Fruit fly (Drosophila melanogaster) whole organism, embryonic: ENCODE results near the gene Obp99d.

Experiments
- CG11398 ChIP-seq: fragments of 200-800 bp; sonication (Bioruptor generic); optimal IDR thresholded peaks from 2 replicates; lab custom pipeline; 2016; ENCODE audit warnings: missing biosample characterization, missing genetic modification characterization
- CG11504 ChIP-seq: fragments of 200-800 bp; sonication (Bioruptor generic); optimal IDR thresholded peaks from 3 replicates; lab custom pipeline; 2019; ENCODE audit warnings: missing biosample characterization, mild to moderate bottlenecking, missing genetic modification characterization, moderate library complexity
- CG11560 ChIP-seq: fragments of 200-800 bp; sonication (Bioruptor generic); IDR thresholded peaks from 3 replicates; pipeline ENCODE4 v1.3.6; 2022; ENCODE audit warnings: missing biosample characterization, missing genetic modification characterization
- CG17186 ChIP-seq: fragments of 200-800 bp; sonication (Bioruptor generic); optimal IDR thresholded peaks from 3 replicates; lab custom pipeline; 2017; ENCODE audit warnings: missing biosample characterization, missing genetic modification reagents, missing genetic modification characterization
- CG31365 ChIP-seq: fragments of 200-800 bp; sonication (Bioruptor generic); optimal IDR thresholded peaks from 2 replicates; lab custom pipeline; 2018; ENCODE audit warnings: missing biosample characterization, mild to moderate bottlenecking, missing genetic modification characterization
- CG32772 ChIP-seq: fragments of 200-800 bp; sonication (Bioruptor generic); IDR thresholded peaks from 2 replicates; pipeline ENCODE4 v1.3.6; 2022; ENCODE audit warnings: missing biosample characterization, missing genetic modification characterization
- CG6689 ChIP-seq: fragments of 200-800 bp; sonication (Bioruptor generic); IDR thresholded peaks from 2 replicates; pipeline ENCODE4 v1.3.6; 2022; ENCODE audit warnings: missing biosample characterization, missing genetic modification characterization
- CG7372 ChIP-seq: fragments of 200-800 bp; sonication (Bioruptor generic); IDR thresholded peaks from 2 replicates; pipeline ENCODE4 v1.3.6; 2022; ENCODE audit warnings: missing biosample characterization, missing genetic modification characterization
- CG7745 ChIP-seq: fragments of 200-800 bp; sonication (Bioruptor generic); optimal IDR thresholded peaks from 2 replicates; lab custom pipeline; 2018; ENCODE audit warnings: missing biosample characterization, mild to moderate bottlenecking, missing genetic modification characterization, moderate library complexity
- CG8089 ChIP-seq: fragments of 200-800 bp; sonication (Bioruptor generic); optimal IDR thresholded peaks from 3 replicates; lab custom pipeline; 2016; ENCODE audit warnings: missing biosample characterization, missing genetic modification characterization
- Camta ChIP-seq: fragments of 200-800 bp; sonication (Bioruptor generic); optimal IDR thresholded peaks from 2 replicates; lab custom pipeline; 2016; ENCODE audit warnings: missing biosample characterization, missing genetic modification characterization
- CkIIα-i1 ChIP-seq: fragments of 200-800 bp; sonication (Bioruptor generic); IDR thresholded peaks from 2 replicates; pipeline ENCODE4 v1.3.6; 2022; ENCODE audit warnings: missing biosample characterization, missing genetic modification characterization
- Dfd ChIP-seq, 2 experiments: fragments of >200 bp; optimal IDR thresholded peaks; 2 replicates each; lab custom pipeline; 2017; ENCODE audit warnings: missing biosample characterization in 2 of 2, missing genetic modification characterization in 2 of 2
- Drgx ChIP-seq: fragments of 200-800 bp; sonication (Bioruptor generic); IDR thresholded peaks from 2 replicates; pipeline ENCODE4 v1.3.6; 2022; ENCODE audit warnings: missing biosample characterization, missing genetic modification characterization
- Ets97D ChIP-seq: fragments of 200-800 bp; sonication (Bioruptor generic); optimal IDR thresholded peaks from 3 replicates; lab custom pipeline; 2016; ENCODE audit warnings: missing biosample characterization, missing genetic modification characterization
- Mrtf ChIP-seq: fragments of 200-800 bp; sonication (Bioruptor generic); IDR thresholded peaks from 3 replicates; pipeline ENCODE4 v1.3.6; 2022; ENCODE audit warnings: missing biosample characterization, missing genetic modification characterization
- Neu2 ChIP-seq: fragments of 200-800 bp; sonication (Bioruptor generic); optimal IDR thresholded peaks from 3 replicates; lab custom pipeline; 2016; ENCODE audit warnings: missing biosample characterization, missing genetic modification characterization, borderline replicate concordance
- Oli ChIP-seq: fragments of 200-800 bp; sonication (Bioruptor generic); optimal IDR thresholded peaks from 2 replicates; lab custom pipeline; 2018; ENCODE audit warnings: missing biosample characterization, mild to moderate bottlenecking, missing genetic modification characterization, moderate library complexity
- Optix ChIP-seq: fragments of 200-800 bp; sonication (Bioruptor generic); IDR thresholded peaks from 3 replicates; pipeline ENCODE4 v1.3.6; 2022; ENCODE audit warnings: missing biosample characterization, missing genetic modification characterization
- Ptx1 ChIP-seq: fragments of 200-800 bp; sonication (Bioruptor generic); IDR thresholded peaks from 2 replicates; pipeline ENCODE4 v1.3.6; 2022; ENCODE audit warnings: missing biosample characterization, missing genetic modification characterization
- Ravus ChIP-seq: fragments of 200-800 bp; sonication (Bioruptor generic); IDR thresholded peaks from 2 replicates; pipeline ENCODE4 v1.3.6; 2022; ENCODE audit warnings: missing biosample characterization, missing genetic modification characterization
- ara ChIP-seq: fragments of 200-800 bp; sonication (Bioruptor generic); IDR thresholded peaks from 2 replicates; pipeline ENCODE4 v1.3.6; 2022; ENCODE audit warnings: missing biosample characterization, missing genetic modification characterization
- cad ChIP-seq: fragments of >200 bp; optimal IDR thresholded peaks from 2 replicates; lab custom pipeline; 2017; ENCODE audit warnings: missing biosample characterization, missing genetic modification characterization
- ewg ChIP-seq: fragments of 200-800 bp; sonication (Bioruptor generic); optimal IDR thresholded peaks from 3 replicates; lab custom pipeline; 2017; ENCODE audit warnings: mild to moderate bottlenecking, missing biosample characterization, missing genetic modification reagents, missing genetic modification characterization
- ftz-f1 ChIP-seq: fragments of 200-800 bp; sonication (Bioruptor generic); optimal IDR thresholded peaks from 2 replicates; lab custom pipeline; 2016; ENCODE audit warnings: missing biosample characterization, missing genetic modification characterization
- gsb ChIP-seq: fragments of 200-800 bp; sonication (Bioruptor generic); IDR thresholded peaks from 2 replicates; pipeline ENCODE4 v1.3.6; 2022; ENCODE audit warnings: missing biosample characterization, missing genetic modification characterization
- hkb ChIP-seq, 2 experiments: fragments of 200-800 bp in 1 of 2; fragments of >200 bp in 1 of 2; sonication (Bioruptor generic) in 1 of 2; IDR thresholded peaks in 1 of 2; optimal IDR thresholded peaks in 1 of 2; 2 replicates each; pipeline versions ENCODE4 v1.3.6 to Lab custom; 2017 to 2022; ENCODE audit warnings: missing biosample characterization in 1 of 2, missing genetic modification characterization in 1 of 2
- jigr1 ChIP-seq: fragments of 200-800 bp; sonication (Bioruptor generic); IDR thresholded peaks from 3 replicates; pipeline ENCODE4 v1.3.6; 2022; ENCODE audit warnings: missing biosample characterization, missing genetic modification characterization
- ken ChIP-seq: fragments of 200-800 bp; sonication (Bioruptor generic); IDR thresholded peaks from 3 replicates; pipeline ENCODE4 v1.3.6; 2022; ENCODE audit warnings: missing biosample characterization, missing genetic modification characterization
- maf-S ChIP-seq: fragments of 200-800 bp; sonication (Bioruptor generic); optimal IDR thresholded peaks from 2 replicates; lab custom pipeline; 2016; ENCODE audit warnings: missing biosample characterization, missing genetic modification characterization
- otp ChIP-seq: fragments of 200-800 bp; sonication (Bioruptor generic); IDR thresholded peaks from 3 replicates; pipeline ENCODE4, ENCODE4 v1.3.6; 2022; ENCODE audit warnings: missing biosample characterization, missing genetic modification characterization
- p53 ChIP-seq: fragments of 200-800 bp; sonication (Bioruptor generic); optimal IDR thresholded peaks from 2 replicates; lab custom pipeline; 2016; ENCODE audit warnings: missing biosample characterization, missing genetic modification characterization
- pita ChIP-seq: fragments of 200-800 bp; sonication (Bioruptor generic); optimal IDR thresholded peaks from 2 replicates; lab custom pipeline; 2017; ENCODE audit warnings: missing biosample characterization, mild to moderate bottlenecking, missing genetic modification characterization
- rib ChIP-seq: fragments of 200-800 bp; sonication (Bioruptor generic); IDR thresholded peaks from 2 replicates; pipeline ENCODE4 v1.3.6; 2022; ENCODE audit warnings: missing biosample characterization, missing genetic modification characterization
- sens ChIP-seq: fragments of 200-800 bp; sonication (Bioruptor generic); peaks from one replicate; lab custom pipeline; 2016; ENCODE audit warnings: missing biosample characterization, missing genetic modification characterization
- sisA ChIP-seq: fragments of 200-800 bp; sonication (Bioruptor generic); IDR thresholded peaks from 2 replicates; pipeline ENCODE4 v1.3.6; 2022; ENCODE audit warnings: missing biosample characterization, missing genetic modification characterization
- tgo ChIP-seq: fragments of 200-800 bp; sonication (Bioruptor generic); IDR thresholded peaks from 3 replicates; pipeline ENCODE4 v1.3.6; 2022; ENCODE audit warnings: missing biosample characterization, missing genetic modification characterization
- tio ChIP-seq: fragments of 200-800 bp; sonication (Bioruptor generic); optimal IDR thresholded peaks from 2 replicates; lab custom pipeline; 2017; ENCODE audit warnings: missing biosample characterization, missing genetic modification characterization, inconsistent platforms
- ttk ChIP-seq: fragments of 200-800 bp; sonication (Bioruptor generic); IDR thresholded peaks from 2 replicates; pipeline ENCODE4 v2.1.2; 2022; ENCODE audit warnings: missing biosample characterization, missing genetic modification characterization
- unpg ChIP-seq: fragments of 200-800 bp; sonication (Bioruptor generic); optimal IDR thresholded peaks from 3 replicates; lab custom pipeline; 2018; ENCODE audit warnings: missing biosample characterization, mild to moderate bottlenecking, missing genetic modification characterization, moderate library complexity

Gene Obp99d

DNA sequence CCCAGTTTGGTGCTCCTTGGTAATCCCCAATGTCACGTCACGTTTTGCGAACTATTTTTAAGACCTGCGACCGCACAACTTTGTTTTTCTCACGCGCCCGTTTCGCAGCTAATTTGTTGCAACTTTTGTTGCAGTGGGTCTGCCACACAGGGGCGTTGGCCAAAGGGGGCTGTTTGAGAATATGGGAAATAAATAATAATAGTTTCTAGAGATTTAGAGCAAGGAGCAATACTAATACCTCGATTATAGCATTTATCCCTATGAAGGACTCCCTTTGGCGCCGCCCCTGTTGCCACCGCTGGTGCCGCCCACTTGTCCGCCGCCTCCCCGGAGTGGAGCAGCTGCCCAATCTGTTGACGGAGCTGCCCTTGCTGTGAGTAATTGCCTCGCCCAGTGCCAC is 40.9 kb downstream of the Obp99d start (continued):
- TF ChIP-seq CG11398 (no peak), CG7372 (GFP tag; lab: Robert Waterston, UW) (0 out of 2 replicates have a peak, but pooled peaks have one; percentile 42), Dfd (GFP tag; optimal IDR thresholded peaks at IDR 0.05; lab: Kevin White, UChicago) (no peak), ara (GFP tag; lab: Robert Waterston, UW) (peak; percentile 34; the same call in 1 of the 2 replicates), tio (GFP tag; lab: Kevin White, UChicago) (no peak), ttk (GFP tag; lab: Robert Waterston, UW) (0 out of 2 replicates have a peak, but pooled peaks have one; percentile 28), Ravus (GFP tag; lab: Robert Waterston, UW) (no peak), maf-S (GFP tag; lab: Kevin White, UChicago) (no peak), sisA (GFP tag; lab: Robert Waterston, UW) (peak; percentile 67), rib (no peak), otp (GFP tag; lab: Robert Waterston, UW) (peak; percentile 50; the same call in 1 of the 3 replicates), tgo (GFP tag; lab: Robert Waterston, UW) (peak; percentile 44; the same call in 2 of the 3 replicates), Mrtf (peak; percentile 32; the same call in 1 of the 3 replicates), Ets97D (no peak), ewg (GFP tag; lab: Kevin White, UChicago) (peak; percentile 17), CG7745 (no peak), hkb (optimal IDR thresholded peaks at IDR 0.05; lab: Kevin White, UChicago) (no peak), hkb (GFP tag; IDR thresholded peaks at IDR 0.05; lab: Robert Waterston, UW) (0 out of 2 replicates have a peak, but pooled peaks have one; percentile 14), ken (GFP tag; lab: Robert Waterston, UW) (peak; percentile 63; the same call in 2 of the 3 replicates), jigr1 (GFP tag; lab: Robert Waterston, UW) (0 out of 3 replicates have a peak, but pooled peaks have one; percentile 30), pita (GFP tag; lab: Kevin White, UChicago) (no peak), CG6689 (GFP tag; lab: Robert Waterston, UW) (peak; percentile 30; the same call in 1 of the 2 replicates), CG17186 (GFP tag; lab: Kevin White, UChicago) (no peak), cad (GFP tag; lab: Kevin White, UChicago) (no peak), gsb (GFP tag; lab: Robert Waterston, UW) (no peak), Oli (tag; lab: Kevin White, UChicago) (peak; percentile 18), CG32772 (peak; percentile 52), CkIIα-i1 (no peak), CG11504 (tag; lab: Kevin White, UChicago) (no peak), Optix (peak; percentile 25; the same call in 1 of the 3 replicates), sens (GFP tag; lab: Kevin White, UChicago) (peak; percentile 73), CG8089 (GFP tag; lab: Kevin White, UChicago) (no peak), CG11560 (tag; lab: Robert Waterston, UW) (0 out of 3 replicates have a peak, but pooled peaks have one; percentile 35), Neu2 (GFP tag; lab: Kevin White, UChicago) (no peak), Camta (GFP tag; lab: Kevin White, UChicago) (no peak), CG31365 (tag; lab: Kevin White, UChicago) (no peak)
- TF ChIP-seq, all 482 proteins: peak for 69

DNA sequence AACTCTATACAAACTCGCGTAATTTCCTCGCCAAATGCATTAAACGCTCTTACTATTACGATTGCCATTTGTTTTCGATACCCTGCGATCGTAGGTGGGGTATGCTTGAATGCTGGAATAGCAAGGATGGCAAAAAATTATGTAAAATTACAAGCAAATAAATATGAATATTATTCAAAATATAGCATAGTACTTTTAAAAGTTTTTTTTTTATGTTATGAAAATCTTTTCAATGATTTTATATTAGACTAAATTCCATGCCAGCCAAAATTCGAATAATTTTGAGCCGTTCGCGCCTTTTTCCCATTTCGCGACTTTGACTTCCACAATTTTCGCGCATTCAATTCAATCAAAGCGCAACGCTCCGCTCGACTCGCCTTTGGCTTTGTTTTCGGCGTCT is 41.8 kb downstream of the Obp99d start:
- TF ChIP-seq Ptx1 (no peak), ftz-f1 (no peak), p53 (GFP tag; lab: Kevin White, UChicago) (no peak), unpg (no peak), Drgx (GFP tag; lab: Robert Waterston, UW) (peak; percentile 13; the same call in 1 of the 2 replicates)
